Worm (Caenorhabditis elegans) whole organism, L1 larva: ENCODE data around the gene uig-1.
A peak's percentile ranks its signal among the peaks of the same experiment; 100 is the strongest.

ENCODE experiments used
- C04F5.9 ChIP-seq: sonication (generic microtip); optimal IDR thresholded peaks from 2 replicates; lab custom pipeline; 2016; ENCODE audit warnings: missing genetic modification characterization, missing compliant biosample characterization
- C34B4.2 ChIP-seq: sonication (generic microtip); optimal IDR thresholded peaks from 2 replicates; lab custom pipeline; 2017; ENCODE audit warnings: mild to moderate bottlenecking, missing genetic modification characterization, missing compliant biosample characterization
- Y116A8C.19 ChIP-seq: sonication (generic microtip); optimal IDR thresholded peaks from 2 replicates; lab custom pipeline; 2016; ENCODE audit warnings: missing compliant biosample characterization, missing genetic modification characterization, borderline replicate concordance
- aha-1 ChIP-seq: fragments of 150-350 bp; optimal IDR thresholded peaks from 2 replicates; lab custom pipeline; 2014; ENCODE audit warnings: missing biosample characterization, missing genetic modification characterization
- alr-1 ChIP-seq: fragments of 200-800 bp; sonication (Bioruptor generic); optimal IDR thresholded peaks from 2 replicates; lab custom pipeline; 2018; ENCODE audit warnings: borderline replicate concordance, mild to moderate bottlenecking, missing genetic modification characterization, missing compliant biosample characterization
- aly-2 ChIP-seq: fragments of 150-350 bp; optimal IDR thresholded peaks from 2 replicates; lab custom pipeline; 2014; ENCODE audit warnings: missing biosample characterization, missing genetic modification characterization
- ama-1 ChIP-seq: fragments of 150-350 bp; optimal IDR thresholded peaks from 2 replicates; lab custom pipeline; 2014
- ceh-63 ChIP-seq: fragments of 200-800 bp; sonication (Bioruptor generic); optimal IDR thresholded peaks from 2 replicates; lab custom pipeline; 2018; ENCODE audit warnings: mild to moderate bottlenecking, missing genetic modification characterization, missing compliant biosample characterization
- ceh-82 ChIP-seq, 3 experiments: fragments of 150-350 bp in 1 of 3; sonication (generic microtip) in 2 of 3; optimal IDR thresholded peaks; 2 replicates each; lab custom pipeline; 2014 to 2017; ENCODE audit warnings: missing biosample characterization in 3 of 3, missing genetic modification characterization in 3 of 3
- ceh-88 ChIP-seq: fragments of 200-800 bp; sonication (Bioruptor generic); IDR thresholded peaks from 2 replicates; pipeline ENCODE4 v1.3.6; 2022; ENCODE audit warnings: missing genetic modification characterization, missing compliant biosample characterization
- ces-1 ChIP-seq: fragments of 150-350 bp; optimal IDR thresholded peaks from 2 replicates; lab custom pipeline; 2014; ENCODE audit warnings: missing biosample characterization, missing genetic modification reagents, missing genetic modification characterization
- efl-1 ChIP-seq, 4 experiments: fragments of 150-350 bp; optimal IDR thresholded peaks in 3 of 4; peaks in 1 of 4; 1 replicate in 1 of 4; 2 replicates in 3 of 4; lab custom pipeline; 2014; ENCODE audit warnings: missing biosample characterization in 2 of 4, missing genetic modification characterization in 2 of 4, missing genetic modification reagents in 2 of 4
- efl-3 ChIP-seq: fragments of 200-800 bp; sonication (Bioruptor generic); optimal IDR thresholded peaks from 2 replicates; lab custom pipeline; 2018; ENCODE audit warnings: mild to moderate bottlenecking, missing genetic modification characterization, missing compliant biosample characterization
- elt-2 ChIP-seq: sonication (generic microtip); optimal IDR thresholded peaks from 2 replicates; lab custom pipeline; 2016; ENCODE audit warnings: missing genetic modification characterization, mild to moderate bottlenecking, inconsistent platforms, missing compliant biosample characterization, missing genetic modification reagents
- elt-3 ChIP-seq, 6 experiments: fragments of 150-350 bp in 1 of 6; sonication (generic microtip); optimal IDR thresholded peaks; 2 replicates each; lab custom pipeline; 2017 to 2018; ENCODE audit warnings: missing biosample characterization in 6 of 6, missing genetic modification characterization in 6 of 6, inconsistent platforms in 1 of 6
- ets-5 ChIP-seq: fragments of 200-800 bp; sonication (Bioruptor generic); IDR thresholded peaks from 2 replicates; pipeline ENCODE4 v1.3.6; 2022; ENCODE audit warnings: missing genetic modification characterization, missing compliant biosample characterization
- fkh-10 ChIP-seq: sonication (generic microtip); optimal IDR thresholded peaks from 2 replicates; lab custom pipeline; 2017; ENCODE audit warnings: missing biosample characterization, missing genetic modification reagents, missing genetic modification characterization
- grh-1 ChIP-seq: fragments of 200-800 bp; sonication (Bioruptor generic); IDR thresholded peaks from 2 replicates; pipeline ENCODE4 v1.3.6; 2022; ENCODE audit warnings: missing genetic modification reagents, missing genetic modification characterization, missing compliant biosample characterization
- hpl-2 ChIP-seq: fragments of 150-350 bp; optimal IDR thresholded peaks from 2 replicates; lab custom pipeline; 2014; ENCODE audit warnings: missing biosample characterization, missing genetic modification reagents, missing genetic modification characterization
- irx-1 ChIP-seq: sonication (generic microtip); optimal IDR thresholded peaks from 2 replicates; lab custom pipeline; 2016; ENCODE audit warnings: missing genetic modification characterization, missing compliant biosample characterization
- isw-1 ChIP-seq: fragments of 200-800 bp; sonication (Bioruptor generic); IDR thresholded peaks from 2 replicates; pipeline ENCODE4 v1.3.6; 2022; ENCODE audit warnings: missing genetic modification characterization, missing compliant biosample characterization
- jun-1 ChIP-seq: fragments of 150-350 bp; optimal IDR thresholded peaks from 2 replicates; lab custom pipeline; 2014; ENCODE audit warnings: missing biosample characterization, missing genetic modification reagents, missing genetic modification characterization
- lin-14 ChIP-seq: fragments of 200-800 bp; sonication (Bioruptor generic); optimal IDR thresholded peaks from 2 replicates; lab custom pipeline; 2018; ENCODE audit warnings: mild to moderate bottlenecking, missing genetic modification characterization, moderate library complexity, missing compliant biosample characterization
- lin-15B ChIP-seq: fragments of 150-350 bp; sonication (generic microtip); optimal IDR thresholded peaks from 3 replicates; lab custom pipeline; 2014; ENCODE audit warnings: missing biosample characterization, missing genetic modification characterization
- lin-35 ChIP-seq, 2 experiments: fragments of 150-350 bp; optimal IDR thresholded peaks; 2 replicates each; lab custom pipeline; 2014; ENCODE audit warnings: missing biosample characterization in 2 of 2, missing genetic modification characterization in 2 of 2, missing genetic modification reagents in 2 of 2
- lir-3 ChIP-seq: sonication (generic microtip); optimal IDR thresholded peaks from 2 replicates; lab custom pipeline; 2016; ENCODE audit warnings: mild to moderate bottlenecking, missing genetic modification characterization, moderate library complexity, missing compliant biosample characterization; ENCODE audit not compliant: poor library complexity
- lsy-2 ChIP-seq, 2 experiments: fragments of 150-350 bp; optimal IDR thresholded peaks; 2 replicates each; lab custom pipeline; 2014; ENCODE audit warnings: missing biosample characterization in 2 of 2, missing genetic modification characterization in 2 of 2
- nhr-11 ChIP-seq: fragments of 150-350 bp; optimal IDR thresholded peaks from 2 replicates; lab custom pipeline; 2014; ENCODE audit warnings: missing biosample characterization, missing genetic modification characterization
- nhr-19 ChIP-seq: fragments of 200-800 bp; sonication (Bioruptor generic); conservative IDR thresholded peaks from 2 replicates; pipeline ENCODE4 v1.3.6; 2022; ENCODE audit warnings: missing genetic modification characterization, missing compliant biosample characterization
- nhr-20 ChIP-seq: sonication (generic microtip); optimal IDR thresholded peaks from 2 replicates; lab custom pipeline; 2016; ENCODE audit warnings: mild to moderate bottlenecking, missing genetic modification characterization, missing compliant biosample characterization
- nhr-237 ChIP-seq: fragments of 150-350 bp; optimal IDR thresholded peaks from 2 replicates; lab custom pipeline; 2014; ENCODE audit warnings: missing biosample characterization, missing genetic modification characterization
- nhr-71 ChIP-seq: sonication (generic microtip); optimal IDR thresholded peaks from 2 replicates; lab custom pipeline; 2016; ENCODE audit warnings: mild to moderate bottlenecking, missing genetic modification characterization, moderate library complexity, missing compliant biosample characterization
- nhr-77 ChIP-seq: fragments of 150-350 bp; optimal IDR thresholded peaks from 2 replicates; lab custom pipeline; 2014; ENCODE audit warnings: missing biosample characterization, missing genetic modification characterization
- nhr-90 ChIP-seq: sonication (generic microtip); optimal IDR thresholded peaks from 2 replicates; lab custom pipeline; 2016; ENCODE audit warnings: mild to moderate bottlenecking, missing genetic modification characterization, missing compliant biosample characterization; ENCODE audit not compliant: poor library complexity
- pax-3 ChIP-seq: fragments of 200-800 bp; sonication (Bioruptor generic); optimal IDR thresholded peaks from 2 replicates; lab custom pipeline; 2018; ENCODE audit warnings: mild to moderate bottlenecking, missing genetic modification characterization, moderate library complexity, missing compliant biosample characterization
- pqm-1 ChIP-seq: sonication (generic microtip); optimal IDR thresholded peaks from 3 replicates; lab custom pipeline; 2017; ENCODE audit warnings: missing biosample characterization, missing genetic modification characterization
- skn-1 ChIP-seq: fragments of 150-350 bp; optimal IDR thresholded peaks from 2 replicates; lab custom pipeline; 2014; ENCODE audit warnings: missing biosample characterization, missing genetic modification characterization
- snpc-4 ChIP-seq: fragments of 150-350 bp; optimal IDR thresholded peaks from 2 replicates; lab custom pipeline; 2014; ENCODE audit warnings: missing biosample characterization, missing genetic modification characterization
- snu-23 ChIP-seq: sonication (generic microtip); optimal IDR thresholded peaks from 2 replicates; lab custom pipeline; 2016; ENCODE audit warnings: missing genetic modification characterization, missing compliant biosample characterization
- swsn-7 ChIP-seq: sonication (generic microtip); optimal IDR thresholded peaks from 2 replicates; lab custom pipeline; 2016; ENCODE audit warnings: missing genetic modification characterization, missing compliant biosample characterization
- tlp-1 ChIP-seq: fragments of 150-350 bp; optimal IDR thresholded peaks from 2 replicates; lab custom pipeline; 2014; ENCODE audit warnings: missing biosample characterization, missing genetic modification characterization
- zip-4 ChIP-seq: fragments of 200-800 bp; sonication (Bioruptor generic); optimal IDR thresholded peaks from 2 replicates; lab custom pipeline; 2018; ENCODE audit warnings: mild to moderate bottlenecking, missing genetic modification characterization, moderate library complexity, missing compliant biosample characterization

Gene uig-1

ce11 chrV:13274615-13275014, 21.2 kb downstream of the uig-1 start:
- TF ChIP-seq C34B4.2 (tag; lab: Kevin White, UChicago) (no peak), C04F5.9 (tag; lab: Kevin White, UChicago) (no peak), lir-3 (tag; lab: Kevin White, UChicago) (no peak), elt-2 (tag; lab: Kevin White, UChicago) (peak; percentile 52), ceh-82 (tag; optimal IDR thresholded peaks at IDR 0.05; lab: Kevin White, UChicago) (no peak), pax-3 (tag; lab: Kevin White, UChicago) (peak; percentile 38), snu-23 (no peak), elt-3 (tag; optimal IDR thresholded peaks at IDR 0.05; lab: Kevin White, UChicago) (no peak)
- TF ChIP-seq, all 84 proteins: peak for 2

ce11 chrV:13273302-13273701, 22.5 kb downstream of the uig-1 start:
- TF ChIP-seq ceh-88 (no peak), nhr-77 (no peak), elt-2 (tag; lab: Kevin White, UChicago) (peak; percentile 54), zip-4 (no peak), efl-3 (no peak), nhr-90 (no peak), lin-35 (GFP tag; optimal IDR thresholded peaks at IDR 0.05; lab: Kevin White, UChicago) (no peak)

ce11 chrV:13272275-13272674, 23.5 kb downstream of the uig-1 start:
- TF ChIP-seq skn-1 (tag; lab: Kevin White, UChicago) (no peak), lin-15B (no peak), aha-1 (no peak), ets-5 (no peak), aly-2 (no peak), ceh-63 (GFP tag; lab: Kevin White, UChicago) (no peak), lin-35 (GFP tag; optimal IDR thresholded peaks at IDR 0.05; lab: Kevin White, UChicago) (no peak), Y116A8C.19 (tag; lab: Kevin White, UChicago) (no peak), swsn-7 (tag; lab: Kevin White, UChicago) (no peak), nhr-11 (no peak), nhr-19 (GFP tag; lab: Robert Waterston, UW) (no peak), irx-1 (tag; lab: Kevin White, UChicago) (no peak), snpc-4 (tag; lab: Kevin White, UChicago) (no peak), fkh-10 (GFP tag; lab: Kevin White, UChicago) (no peak), C34B4.2 (tag; lab: Kevin White, UChicago) (no peak), ama-1 (lab: Kevin White, UChicago) (no peak)
- TF ChIP-seq, all 84 proteins: peak for 0

- TF ChIP-seq efl-1 (optimal IDR thresholded peaks at IDR 0.05; lab: Kevin White, UChicago) (no peak), efl-1 (GFP tag; optimal IDR thresholded peaks at IDR 0.05 in 1 of 2; lab: Kevin White, UChicago) (peak in 1 of 2 experiments; percentile 83), skn-1 (tag; lab: Kevin White, UChicago) (no peak), grh-1 (GFP tag; lab: Robert Waterston, UW) (no peak), ces-1 (GFP tag; lab: Kevin White, UChicago) (no peak), isw-1 (GFP tag; lab: Robert Waterston, UW) (no peak), lin-14 (GFP tag; lab: Kevin White, UChicago) (peak; percentile 26), ceh-88 (no peak), lin-35 (GFP tag; optimal IDR thresholded peaks at IDR 0.05; lab: Kevin White, UChicago) (peak in 1 of 2 experiments; percentile 59), pqm-1 (tag; lab: Kevin White, UChicago) (peak; percentile 86), aha-1 (no peak), nhr-71 (peak; percentile 44), hpl-2 (GFP tag; lab: Kevin White, UChicago) (peak; percentile 83), ceh-82 (tag; optimal IDR thresholded peaks at IDR 0.05; lab: Kevin White, UChicago) (no peak), elt-2 (tag; lab: Kevin White, UChicago) (peak; percentile 100), nhr-19 (GFP tag; lab: Robert Waterston, UW) (0 out of 2 replicates have a peak, but pooled peaks have one; percentile 31), alr-1 (tag; lab: Kevin White, UChicago) (no peak), jun-1 (tag; lab: Kevin White, UChicago) (peak; percentile 87), nhr-237 (tag; lab: Kevin White, UChicago) (no peak), tlp-1 (peak; percentile 83), lsy-2 (tag; optimal IDR thresholded peaks at IDR 0.05; lab: Kevin White, UChicago) (peak in 1 of 2 experiments; percentile 60), nhr-90 (peak; percentile 58), lin-15B (no peak), nhr-20 (tag; lab: Kevin White, UChicago) (peak; percentile 25), pax-3 (tag; lab: Kevin White, UChicago) (peak; percentile 85)
Measured at ce11 chrV:13269228-13269630, 26.5 kb downstream of the uig-1 start.
